Worm (Caenorhabditis elegans) whole organism, L4 larva: ENCODE data around the gene mrps-18A.

ENCODE experiments used
- F49E8.2 ChIP-seq: sonication (generic microtip); optimal IDR thresholded peaks from 2 replicates; lab custom pipeline; 2016; ENCODE audit warnings: missing compliant biosample characterization, mild to moderate bottlenecking, missing genetic modification characterization, borderline replicate concordance
- ama-1 ChIP-seq: fragments of 150-350 bp; optimal IDR thresholded peaks from 2 replicates; lab custom pipeline; 2014; ENCODE audit warnings: inconsistent platforms, mixed read lengths
- lim-7 ChIP-seq: fragments of 200-800 bp; sonication (Bioruptor generic); IDR thresholded peaks from 2 replicates; pipeline ENCODE4 v1.3.6; 2022; ENCODE audit warnings: missing genetic modification characterization, missing compliant biosample characterization
- madf-9 ChIP-seq: fragments of 200-800 bp; sonication (Bioruptor generic); conservative IDR thresholded peaks from 2 replicates; pipeline ENCODE4 v1.3.6; 2022; ENCODE audit warnings: missing genetic modification reagents, missing genetic modification characterization, missing compliant biosample characterization
- nhr-102 ChIP-seq: sonication (generic microtip); optimal IDR thresholded peaks from 2 replicates; lab custom pipeline; 2016; ENCODE audit warnings: mild to moderate bottlenecking, missing genetic modification characterization, moderate library complexity, missing compliant biosample characterization
- nhr-76 ChIP-seq: fragments of 150-350 bp; optimal IDR thresholded peaks from 2 replicates; lab custom pipeline; 2014; ENCODE audit warnings: missing biosample characterization, missing genetic modification characterization
- unc-62 ChIP-seq, 3 experiments: fragments of 150-350 bp in 1 of 3; sonication (generic microtip); optimal IDR thresholded peaks in 2 of 3; peaks in 1 of 3; 1 replicate in 1 of 3; 2 replicates in 2 of 3; lab custom pipeline; 2014 to 2017; ENCODE audit warnings: missing biosample characterization in 3 of 3, missing genetic modification characterization in 3 of 3, missing genetic modification reagents in 3 of 3, missing genotype in 1 of 3

DNA sequence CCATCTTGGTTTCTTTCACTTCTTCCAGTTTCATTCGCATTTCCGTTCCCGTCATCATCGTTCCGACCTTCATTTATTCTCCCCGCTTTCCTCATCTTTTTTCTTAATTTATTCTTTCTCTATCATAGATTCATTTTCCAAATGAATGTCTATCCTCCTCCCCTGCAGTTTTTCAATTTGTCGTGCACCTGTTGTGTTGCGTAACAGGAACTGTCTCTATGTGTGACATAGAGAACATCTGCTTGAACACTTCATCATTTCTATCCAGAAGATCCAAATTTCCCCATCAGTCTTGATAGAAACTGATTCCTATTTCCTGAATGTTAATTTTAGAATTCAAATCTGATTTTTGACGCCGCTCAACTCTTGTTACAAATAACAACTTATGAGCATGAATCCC is 48.2 kb downstream of the mrps-18A start:
- TF ChIP-seq nhr-76 (no peak), nhr-102 (tag; lab: Kevin White, UChicago) (no peak), F49E8.2 (tag; lab: Kevin White, UChicago) (no peak), ama-1 (no peak), unc-62 (GFP tag; optimal IDR thresholded peaks at IDR 0.05 in 1 of 2; lab: Kevin White, UChicago) (no peak), unc-62 (tag; optimal IDR thresholded peaks at IDR 0.05; lab: Kevin White, UChicago) (no peak), madf-9 (GFP tag; lab: Robert Waterston, UW) (no peak), lim-7 (GFP tag; lab: Robert Waterston, UW) (no peak)
